Fruit fly (Drosophila melanogaster): Measurements from ENCODE around the gene bur.

dm6 chr2L:21142501-21142849, 37.0 kb downstream of the bur start:
- TF ChIP-seq br (optimal IDR thresholded peaks at IDR 0.05), result no peak
- no peak for TF ChIP-seq pros (GFP tag; optimal IDR thresholded peaks at IDR 0.05)
- no peak for TF ChIP-seq wdn (GFP tag; IDR thresholded peaks at IDR 0.05)
- no peak for TF ChIP-seq Optix (GFP tag; IDR thresholded peaks at IDR 0.05)
- TF ChIP-seq CG18262 (tag; optimal IDR thresholded peaks at IDR 0.05), result no peak
- TF ChIP-seq Nf-YC (tag; optimal IDR thresholded peaks at IDR 0.05), result no peak
- TF ChIP-seq fru (optimal IDR thresholded peaks at IDR 0.05), result no peak
- no peak for TF ChIP-seq CG4730 (GFP tag; IDR thresholded peaks at IDR 0.05)
- no peak for TF ChIP-seq CG10147 (GFP tag; optimal IDR thresholded peaks at IDR 0.05)
- no peak for TF ChIP-seq CG11456 (GFP tag; IDR thresholded peaks at IDR 0.05)
- no peak for TF ChIP-seq schlank (tag; optimal IDR thresholded peaks at IDR 0.05)

Data from whole organism, embryonic.